Worm (Caenorhabditis elegans) whole organism, L4 larva: ENCODE data around the gene nas-16.
A peak's percentile ranks its signal among the peaks of the same experiment; 100 is the strongest.

Source experiments
- F10B5.3 ChIP-seq: sonication (generic microtip); optimal IDR thresholded peaks from 2 replicates; lab custom pipeline; 2016; ENCODE audit warnings: mild to moderate bottlenecking, missing genetic modification characterization, missing compliant biosample characterization
- F37D6.2 ChIP-seq: sonication (generic microtip); optimal IDR thresholded peaks from 2 replicates; lab custom pipeline; 2016; ENCODE audit warnings: mild to moderate bottlenecking, missing genetic modification characterization, missing compliant biosample characterization
- Y5F2A.4 ChIP-seq: fragments of 200-800 bp; sonication (Bioruptor generic); optimal IDR thresholded peaks from 2 replicates; lab custom pipeline; 2018; ENCODE audit warnings: mild to moderate bottlenecking, missing genetic modification characterization, missing compliant biosample characterization
- Y75B8A.6 ChIP-seq: fragments of 200-800 bp; sonication (Bioruptor generic); IDR thresholded peaks from 2 replicates; pipeline ENCODE4 v1.3.6; 2022; ENCODE audit warnings: missing genetic modification reagents, missing genetic modification characterization, missing compliant biosample characterization
- aha-1 ChIP-seq: fragments of 150-350 bp; peaks from one replicate; lab custom pipeline; 2014; ENCODE audit warnings: missing biosample characterization, missing genetic modification characterization
- aly-2 ChIP-seq: sonication (generic microtip); optimal IDR thresholded peaks from 2 replicates; lab custom pipeline; 2018; ENCODE audit warnings: missing biosample characterization, missing genetic modification characterization
- arid-1 ChIP-seq: fragments of 200-800 bp; sonication (Bioruptor generic); conservative IDR thresholded peaks from 2 replicates; pipeline ENCODE4 v1.3.6; 2022; ENCODE audit warnings: missing genetic modification reagents, missing genetic modification characterization, missing compliant biosample characterization
- ceh-62 ChIP-seq: sonication (generic microtip); optimal IDR thresholded peaks from 2 replicates; lab custom pipeline; 2017; ENCODE audit warnings: missing biosample characterization, missing genetic modification characterization
- ceh-82 ChIP-seq: sonication (generic microtip); optimal IDR thresholded peaks from 2 replicates; lab custom pipeline; 2017; ENCODE audit warnings: missing biosample characterization, missing genetic modification characterization
- ces-1 ChIP-seq: fragments of 150-350 bp; sonication (generic microtip); optimal IDR thresholded peaks from 4 replicates; lab custom pipeline; 2014; ENCODE audit warnings: missing biosample characterization, missing genetic modification reagents, missing genetic modification characterization
- dmd-9 ChIP-seq: fragments of 200-800 bp; sonication (Bioruptor generic); IDR thresholded peaks from 2 replicates; pipeline ENCODE4 v1.3.6; 2022; ENCODE audit warnings: missing genetic modification reagents, missing genetic modification characterization, missing compliant biosample characterization
- dpl-1 ChIP-seq: fragments of 150-350 bp; optimal IDR thresholded peaks from 2 replicates; lab custom pipeline; 2014; ENCODE audit warnings: missing biosample characterization, missing genetic modification reagents, missing genetic modification characterization
- dve-1 ChIP-seq: sonication (generic microtip); optimal IDR thresholded peaks from 2 replicates; lab custom pipeline; 2017; ENCODE audit warnings: antibody characterized with exemption, mild to moderate bottlenecking, missing genetic modification characterization, missing compliant biosample characterization; ENCODE audit not compliant: insufficient read depth
- egl-43 ChIP-seq: fragments of 200-800 bp; sonication (Bioruptor generic); IDR thresholded peaks from 2 replicates; pipeline ENCODE4 v1.3.6; 2022; ENCODE audit warnings: missing genetic modification reagents, missing genetic modification characterization, missing compliant biosample characterization
- fkh-10 ChIP-seq: fragments of 150-350 bp; optimal IDR thresholded peaks from 2 replicates; lab custom pipeline; 2014; ENCODE audit warnings: missing biosample characterization, missing genetic modification reagents, missing genetic modification characterization
- gei-8 ChIP-seq: fragments of 200-800 bp; sonication (Bioruptor generic); optimal IDR thresholded peaks from 2 replicates; lab custom pipeline; 2018; ENCODE audit warnings: mild to moderate bottlenecking, missing genetic modification characterization, missing compliant biosample characterization
- hlh-30 ChIP-seq: sonication (generic microtip); optimal IDR thresholded peaks from 2 replicates; lab custom pipeline; 2017; ENCODE audit warnings: antibody characterized with exemption, mild to moderate bottlenecking, missing genetic modification characterization, missing compliant biosample characterization; ENCODE audit not compliant: insufficient read depth
- lim-7 ChIP-seq: fragments of 200-800 bp; sonication (Bioruptor generic); IDR thresholded peaks from 2 replicates; pipeline ENCODE4 v1.3.6; 2022; ENCODE audit warnings: missing genetic modification characterization, missing compliant biosample characterization
- lin-1 ChIP-seq: fragments of 200-800 bp; sonication (Bioruptor generic); IDR thresholded peaks from 2 replicates; pipeline ENCODE4 v1.3.6; 2022; ENCODE audit warnings: missing genetic modification reagents, missing genetic modification characterization, missing compliant biosample characterization
- lin-38 ChIP-seq: fragments of 200-800 bp; sonication (Bioruptor generic); IDR thresholded peaks from 2 replicates; pipeline ENCODE4 v1.3.6; 2022; ENCODE audit warnings: missing genetic modification reagents, missing genetic modification characterization, missing compliant biosample characterization
- mdl-1 ChIP-seq, 2 experiments: fragments of 150-350 bp in 1 of 2; sonication (generic microtip) in 1 of 2; optimal IDR thresholded peaks; 2 replicates each; lab custom pipeline; 2014 to 2017; ENCODE audit warnings: missing biosample characterization in 2 of 2, missing genetic modification characterization in 2 of 2
- mdt-29 ChIP-seq: fragments of 200-800 bp; sonication (Bioruptor generic); IDR thresholded peaks from 2 replicates; pipeline ENCODE4 v1.3.6; 2022; ENCODE audit warnings: missing genetic modification reagents, missing genetic modification characterization, missing compliant biosample characterization
- nhr-102 ChIP-seq: sonication (generic microtip); optimal IDR thresholded peaks from 2 replicates; lab custom pipeline; 2016; ENCODE audit warnings: mild to moderate bottlenecking, missing genetic modification characterization, moderate library complexity, missing compliant biosample characterization
- nhr-42 ChIP-seq: fragments of 200-800 bp; sonication (Bioruptor generic); IDR thresholded peaks from 2 replicates; pipeline ENCODE4 v1.3.6; 2022; ENCODE audit warnings: missing genetic modification characterization, missing compliant biosample characterization
- nhr-6 ChIP-seq: fragments of 150-350 bp; optimal IDR thresholded peaks from 2 replicates; lab custom pipeline; 2014; ENCODE audit warnings: missing biosample characterization, missing genetic modification characterization
- rbr-2 ChIP-seq: sonication (generic microtip); optimal IDR thresholded peaks from 2 replicates; lab custom pipeline; 2016; ENCODE audit warnings: missing genotype, missing genetic modification characterization, missing compliant biosample characterization
- saeg-2 ChIP-seq: fragments of 200-800 bp; sonication (Bioruptor generic); IDR thresholded peaks from 2 replicates; pipeline ENCODE4 v1.3.6; 2022; ENCODE audit warnings: missing genetic modification reagents, missing genetic modification characterization, missing compliant biosample characterization
- snpc-1.2 ChIP-seq: fragments of 200-800 bp; sonication (Bioruptor generic); IDR thresholded peaks from 2 replicates; pipeline ENCODE4 v1.3.6; 2022; ENCODE audit warnings: missing genetic modification reagents, missing genetic modification characterization, missing compliant biosample characterization
- spr-1 ChIP-seq: sonication (generic microtip); optimal IDR thresholded peaks from 2 replicates; lab custom pipeline; 2016; ENCODE audit warnings: mild to moderate bottlenecking, missing genetic modification characterization, missing compliant biosample characterization
- spr-3 ChIP-seq: fragments of 200-800 bp; sonication (Bioruptor generic); optimal IDR thresholded peaks from 2 replicates; lab custom pipeline; 2018; ENCODE audit warnings: mild to moderate bottlenecking, missing genetic modification characterization, missing compliant biosample characterization
- tag-97 ChIP-seq: fragments of 200-800 bp; sonication (Bioruptor generic); IDR thresholded peaks from 2 replicates; pipeline ENCODE4 v1.3.6; 2022; ENCODE audit warnings: missing genetic modification characterization, missing compliant biosample characterization
- tra-1 ChIP-seq: fragments of 200-800 bp; sonication (Bioruptor generic); IDR thresholded peaks from 2 replicates; pipeline ENCODE4 v1.3.6; 2022; ENCODE audit warnings: missing genetic modification reagents, missing genetic modification characterization, missing compliant biosample characterization
- unc-62 ChIP-seq, 3 experiments: fragments of 150-350 bp in 1 of 3; sonication (generic microtip); optimal IDR thresholded peaks in 2 of 3; peaks in 1 of 3; 1 replicate in 1 of 3; 2 replicates in 2 of 3; lab custom pipeline; 2014 to 2017; ENCODE audit warnings: missing biosample characterization in 3 of 3, missing genetic modification characterization in 3 of 3, missing genetic modification reagents in 3 of 3, missing genotype in 1 of 3
- zag-1 ChIP-seq: fragments of 150-350 bp; optimal IDR thresholded peaks from 2 replicates; lab custom pipeline; 2014; ENCODE audit warnings: missing biosample characterization, missing genetic modification characterization
- zip-11 ChIP-seq: fragments of 200-800 bp; sonication (Bioruptor generic); IDR thresholded peaks from 2 replicates; pipeline ENCODE4 v1.3.6; 2022; ENCODE audit warnings: missing genetic modification characterization, missing compliant biosample characterization

nas-16 gene

ce11 chrV:11424565-11424964, 32.4 kb downstream of the nas-16 start, which contains the start of gene T26H10.2:
TSS of gene T26H10.2 (minus strand) at chrV:11424665.
- no peak for TF ChIP-seq lin-1 (GFP tag; lab: Robert Waterston, UW)
- TF ChIP-seq aly-2 (tag; lab: Kevin White, UChicago) = no peak
- TF ChIP-seq tag-97 (GFP tag; lab: Robert Waterston, UW) = no peak
- no peak for TF ChIP-seq zip-11 (GFP tag; lab: Robert Waterston, UW)
- no peak for TF ChIP-seq snpc-1.2 (GFP tag; lab: Robert Waterston, UW)
- no peak for TF ChIP-seq F37D6.2 (tag; lab: Kevin White, UChicago)
- TF ChIP-seq Y5F2A.4 (GFP tag; lab: Kevin White, UChicago) = no peak
- no peak for TF ChIP-seq dpl-1 (GFP tag; lab: Kevin White, UChicago)
- TF ChIP-seq nhr-42 = no peak
- no peak for TF ChIP-seq gei-8 (GFP tag; lab: Kevin White, UChicago)
- no peak for TF ChIP-seq lin-38 (GFP tag; lab: Robert Waterston, UW)
- no peak for TF ChIP-seq Y75B8A.6 (GFP tag; lab: Robert Waterston, UW)
- TF ChIP-seq hlh-30 = no peak
- no peak for TF ChIP-seq tra-1
- TF ChIP-seq F10B5.3 = no peak
- TF ChIP-seq zag-1 (tag; lab: Kevin White, UChicago) = no peak
- no peak for TF ChIP-seq fkh-10 (GFP tag; lab: Kevin White, UChicago)

ce11 chrV:11428728-11429127, 36.6 kb downstream of the nas-16 start:
- TF ChIP-seq ces-1 (GFP tag; lab: Kevin White, UChicago) = peak; percentile 71
- TF ChIP-seq spr-3 (GFP tag; lab: Kevin White, UChicago) = no peak

- TF ChIP-seq ceh-82 (tag; lab: Kevin White, UChicago) = no peak
- no peak for TF ChIP-seq egl-43 (GFP tag; lab: Robert Waterston, UW)
- no peak for TF ChIP-seq arid-1
- TF ChIP-seq fkh-10 (GFP tag; lab: Kevin White, UChicago) = peak; percentile 17
- TF ChIP-seq snpc-1.2 (GFP tag; lab: Robert Waterston, UW) = no peak
- no peak for TF ChIP-seq ceh-62 (tag; lab: Kevin White, UChicago)
Measured at ce11 chrV:11430823-11431222, 38.7 kb downstream of the nas-16 start.

ce11 chrV:11435242-11435641, 43.1 kb downstream of the nas-16 start:
- TF ChIP-seq nhr-102 (tag; lab: Kevin White, UChicago) = no peak
- peak in 1 of 2 experiments; percentile 91 for TF ChIP-seq unc-62 (GFP tag; optimal IDR thresholded peaks at IDR 0.05 in 1 of 2; lab: Kevin White, UChicago)
- TF ChIP-seq unc-62 (tag; optimal IDR thresholded peaks at IDR 0.05; lab: Kevin White, UChicago) = no peak

- no peak for TF ChIP-seq spr-3 (GFP tag; lab: Kevin White, UChicago)
- no peak for TF ChIP-seq rbr-2
- no peak for TF ChIP-seq mdt-29
- TF ChIP-seq Y75B8A.6 (GFP tag; lab: Robert Waterston, UW) = no peak
- TF ChIP-seq spr-1 = no peak
- TF ChIP-seq gei-8 (GFP tag; lab: Kevin White, UChicago) = no peak
- TF ChIP-seq aha-1 (tag; lab: Kevin White, UChicago) = peak; percentile 80
Measured at ce11 chrV:11436407-11436806, 44.3 kb downstream of the nas-16 start.

ce11 chrV:11438464-11438863, 46.3 kb downstream of the nas-16 start, which contains the start of gene dmsr-1:
TSS of gene dmsr-1 (plus strand) at chrV:11438764.
- TF ChIP-seq nhr-6 (tag; lab: Kevin White, UChicago) (no peak), mdl-1 (tag; optimal IDR thresholded peaks at IDR 0.05; lab: Kevin White, UChicago) (no peak), dve-1 (tag; lab: Kevin White, UChicago) (no peak), dmd-9 (no peak), ceh-82 (tag; lab: Kevin White, UChicago) (no peak), Y75B8A.6 (GFP tag; lab: Robert Waterston, UW) (no peak), lim-7 (GFP tag; lab: Robert Waterston, UW) (no peak), tag-97 (GFP tag; lab: Robert Waterston, UW) (no peak), saeg-2 (GFP tag; lab: Robert Waterston, UW) (no peak)
